Worm (Caenorhabditis elegans) whole organism, early embryonic: ENCODE measurements around the gene rgs-11.

Source experiments
- B0310.2 ChIP-seq: sonication (generic microtip); optimal IDR thresholded peaks from 2 replicates; lab custom pipeline; 2016; ENCODE audit warnings: mild to moderate bottlenecking, missing genetic modification characterization, missing compliant biosample characterization
- aly-1 ChIP-seq: sonication (generic microtip); optimal IDR thresholded peaks from 2 replicates; lab custom pipeline; 2016; ENCODE audit warnings: missing genetic modification characterization, missing compliant biosample characterization
- ama-1 ChIP-seq: fragments of 150-350 bp; optimal IDR thresholded peaks from 2 replicates; lab custom pipeline; 2014
- ceh-13 ChIP-seq: fragments of 200-800 bp; sonication (Bioruptor generic); optimal IDR thresholded peaks from 2 replicates; lab custom pipeline; 2018; ENCODE audit warnings: mild to moderate bottlenecking, missing genetic modification characterization, missing compliant biosample characterization
- ceh-36 ChIP-seq: sonication (generic microtip); optimal IDR thresholded peaks from 2 replicates; lab custom pipeline; 2016; ENCODE audit warnings: missing genetic modification characterization, inconsistent platforms, missing compliant biosample characterization
- flt-1 ChIP-seq: fragments of 200-800 bp; sonication (Bioruptor generic); IDR thresholded peaks from 2 replicates; pipeline ENCODE4 v1.3.6; 2022; ENCODE audit warnings: missing genetic modification characterization, missing compliant biosample characterization
- hmbx-1 ChIP-seq: sonication (generic microtip); optimal IDR thresholded peaks from 2 replicates; lab custom pipeline; 2016; ENCODE audit warnings: mild to moderate bottlenecking, missing genetic modification characterization, missing compliant biosample characterization
- hmg-4 ChIP-seq: fragments of 200-800 bp; sonication (Bioruptor generic); optimal IDR thresholded peaks from 2 replicates; lab custom pipeline; 2018; ENCODE audit warnings: mild to moderate bottlenecking, missing genetic modification characterization, missing compliant biosample characterization
- hnd-1 ChIP-seq: sonication (generic microtip); optimal IDR thresholded peaks from 2 replicates; lab custom pipeline; 2016; ENCODE audit warnings: missing genetic modification characterization, missing compliant biosample characterization
- pes-1 ChIP-seq: fragments of 200-800 bp; sonication (Bioruptor generic); IDR thresholded peaks from 2 replicates; pipeline ENCODE4 v1.3.6; 2022; ENCODE audit warnings: missing genetic modification reagents, missing genetic modification characterization, missing compliant biosample characterization
- tbx-11 ChIP-seq: fragments of 200-800 bp; sonication (Bioruptor generic); IDR thresholded peaks from 2 replicates; pipeline ENCODE4 v1.3.6; 2022; ENCODE audit warnings: missing genetic modification characterization, missing compliant biosample characterization
- tbx-37 ChIP-seq: fragments of 200-800 bp; sonication (Bioruptor generic); conservative IDR thresholded peaks from 2 replicates; pipeline ENCODE4 v1.3.6; 2022; ENCODE audit warnings: missing genetic modification reagents, missing genetic modification characterization, missing compliant biosample characterization
- tra-4 ChIP-seq: sonication (generic microtip); optimal IDR thresholded peaks from 2 replicates; lab custom pipeline; 2017; ENCODE audit warnings: missing genetic modification characterization, missing compliant biosample characterization

DNA sequence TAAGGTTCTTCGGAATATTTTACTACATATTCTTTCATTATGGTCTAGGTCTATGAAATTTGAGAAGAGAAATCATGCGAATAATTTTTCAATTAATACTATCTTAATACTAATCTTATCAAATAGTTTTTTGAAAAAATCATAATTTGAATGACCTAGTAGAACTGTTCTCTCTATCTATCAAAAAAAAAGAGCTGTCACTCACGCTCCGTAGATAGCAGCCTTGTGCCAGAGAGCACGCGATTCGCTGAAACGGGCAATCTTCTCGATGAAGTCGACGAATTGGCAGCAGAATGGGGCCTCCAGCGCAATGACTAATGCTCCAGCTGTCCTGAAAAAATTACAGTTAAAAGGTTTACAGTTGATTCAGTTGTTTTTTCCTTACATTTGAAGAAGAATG, 5.3 kb downstream of the rgs-11 start:
- TF ChIP-seq ceh-36 (tag; lab: Kevin White, UChicago) (no peak), pes-1 (GFP tag; lab: Robert Waterston, UW) (no peak), flt-1 (GFP tag; lab: Robert Waterston, UW) (no peak), aly-1 (no peak), tbx-37 (no peak), hnd-1 (no peak), tbx-11 (GFP tag; lab: Robert Waterston, UW) (no peak), ama-1 (no peak), B0310.2 (tag; lab: Kevin White, UChicago) (no peak), hmbx-1 (tag; lab: Kevin White, UChicago) (no peak), tra-4 (tag; lab: Kevin White, UChicago) (no peak), ceh-13 (GFP tag; lab: Kevin White, UChicago) (no peak), hmg-4 (no peak)
